Worm (Caenorhabditis elegans): ENCODE results near the gene F35F10.14.

- no peak for TF ChIP-seq him-1 (tag; optimal IDR thresholded peaks at IDR 0.05)
- no peak for TF ChIP-seq W03F9.2 (tag; optimal IDR thresholded peaks at IDR 0.05)
Observed at ce11 chrV:3278101-3278639, 41.7 kb downstream of the F35F10.14 start, which contains the start of gene fbxa-64.

Measured in whole organism, L4/young adult.